Worm (Caenorhabditis elegans) whole organism, early embryonic: ENCODE results near the gene ZK418.5.

Experiments used
- B0310.2 ChIP-seq: sonication (generic microtip); optimal IDR thresholded peaks from 2 replicates; lab custom pipeline; 2016; ENCODE audit warnings: mild to moderate bottlenecking, missing genetic modification characterization, missing compliant biosample characterization
- F13C5.2 ChIP-seq: sonication (generic microtip); optimal IDR thresholded peaks from 2 replicates; lab custom pipeline; 2017; ENCODE audit warnings: mild to moderate bottlenecking, missing genetic modification characterization, inconsistent platforms, missing compliant biosample characterization
- aly-1 ChIP-seq: sonication (generic microtip); optimal IDR thresholded peaks from 2 replicates; lab custom pipeline; 2016; ENCODE audit warnings: missing genetic modification characterization, missing compliant biosample characterization
- ama-1 ChIP-seq: fragments of 150-350 bp; optimal IDR thresholded peaks from 2 replicates; lab custom pipeline; 2014
- ceh-13 ChIP-seq: fragments of 200-800 bp; sonication (Bioruptor generic); optimal IDR thresholded peaks from 2 replicates; lab custom pipeline; 2018; ENCODE audit warnings: mild to moderate bottlenecking, missing genetic modification characterization, missing compliant biosample characterization
- ceh-36 ChIP-seq: sonication (generic microtip); optimal IDR thresholded peaks from 2 replicates; lab custom pipeline; 2016; ENCODE audit warnings: missing genetic modification characterization, inconsistent platforms, missing compliant biosample characterization
- ets-7 ChIP-seq: sonication (generic microtip); optimal IDR thresholded peaks from 2 replicates; lab custom pipeline; 2016; ENCODE audit warnings: missing genotype, missing genetic modification characterization, missing compliant biosample characterization
- flt-1 ChIP-seq: fragments of 200-800 bp; sonication (Bioruptor generic); IDR thresholded peaks from 2 replicates; pipeline ENCODE4 v1.3.6; 2022; ENCODE audit warnings: missing genetic modification characterization, missing compliant biosample characterization
- hmbx-1 ChIP-seq: sonication (generic microtip); optimal IDR thresholded peaks from 2 replicates; lab custom pipeline; 2016; ENCODE audit warnings: mild to moderate bottlenecking, missing genetic modification characterization, missing compliant biosample characterization
- hmg-4 ChIP-seq: fragments of 200-800 bp; sonication (Bioruptor generic); optimal IDR thresholded peaks from 2 replicates; lab custom pipeline; 2018; ENCODE audit warnings: mild to moderate bottlenecking, missing genetic modification characterization, missing compliant biosample characterization
- hnd-1 ChIP-seq: sonication (generic microtip); optimal IDR thresholded peaks from 2 replicates; lab custom pipeline; 2016; ENCODE audit warnings: missing genetic modification characterization, missing compliant biosample characterization
- pes-1 ChIP-seq: fragments of 200-800 bp; sonication (Bioruptor generic); IDR thresholded peaks from 2 replicates; pipeline ENCODE4 v1.3.6; 2022; ENCODE audit warnings: missing genetic modification reagents, missing genetic modification characterization, missing compliant biosample characterization
- scrt-1 ChIP-seq: fragments of 200-800 bp; sonication (Bioruptor generic); IDR thresholded peaks from 2 replicates; pipeline ENCODE4 v1.3.6; 2022; ENCODE audit warnings: missing genetic modification characterization, missing compliant biosample characterization
- sea-1 ChIP-seq: fragments of 200-800 bp; sonication (Bioruptor generic); conservative IDR thresholded peaks from 2 replicates; pipeline ENCODE4 v1.3.6; 2022; ENCODE audit warnings: missing genetic modification characterization, missing compliant biosample characterization
- tbx-11 ChIP-seq: fragments of 200-800 bp; sonication (Bioruptor generic); IDR thresholded peaks from 2 replicates; pipeline ENCODE4 v1.3.6; 2022; ENCODE audit warnings: missing genetic modification characterization, missing compliant biosample characterization
- tbx-37 ChIP-seq: fragments of 200-800 bp; sonication (Bioruptor generic); conservative IDR thresholded peaks from 2 replicates; pipeline ENCODE4 v1.3.6; 2022; ENCODE audit warnings: missing genetic modification reagents, missing genetic modification characterization, missing compliant biosample characterization
- tra-4 ChIP-seq: sonication (generic microtip); optimal IDR thresholded peaks from 2 replicates; lab custom pipeline; 2017; ENCODE audit warnings: missing genetic modification characterization, missing compliant biosample characterization

The ZK418.5 gene

ce11 chrIII:7090545-7090944 is 16.9 kb upstream of the ZK418.5 start, which contains the start of gene ZK418.10:
Gene ZK418.10 (minus strand): TSS chrIII:7090692.
- no peak for TF ChIP-seq tbx-11 (GFP tag; lab: Robert Waterston, UW)

ce11 chrIII:7087691-7088323 is 14.2 kb upstream of the ZK418.5 start, which contains the start of gene fubl-2:
Gene fubl-2 (minus strand): TSS chrIII:7087741.
- TF ChIP-seq hnd-1 (tag; lab: Kevin White, UChicago) (no peak), pes-1 (no peak), aly-1 (tag; lab: Kevin White, UChicago) (no peak), tbx-11 (GFP tag; lab: Robert Waterston, UW) (no peak), tbx-37 (GFP tag; lab: Robert Waterston, UW) (peak; percentile 64; the same call in 1 of the 2 replicates), hmg-4 (no peak), B0310.2 (tag; lab: Kevin White, UChicago) (no peak), hmbx-1 (tag; lab: Kevin White, UChicago) (no peak)

ce11 chrIII:7087180-7087579 is 13.5 kb upstream of the ZK418.5 start:
- TF ChIP-seq F13C5.2 (tag; lab: Kevin White, UChicago) (no peak), hmbx-1 (tag; lab: Kevin White, UChicago) (no peak), hmg-4 (no peak), tbx-37 (GFP tag; lab: Robert Waterston, UW) (no peak), aly-1 (tag; lab: Kevin White, UChicago) (no peak)

- no peak for TF ChIP-seq hmbx-1 (tag; lab: Kevin White, UChicago)
- TF ChIP-seq B0310.2 (tag; lab: Kevin White, UChicago) = no peak
- TF ChIP-seq sea-1 (GFP tag; lab: Robert Waterston, UW) = no peak
- no peak for TF ChIP-seq pes-1
- no peak for TF ChIP-seq ets-7 (tag; lab: Kevin White, UChicago)
- no peak for TF ChIP-seq tra-4 (tag; lab: Kevin White, UChicago)
- TF ChIP-seq ama-1 (lab: Kevin White, UChicago) = no peak
- TF ChIP-seq hmg-4 = no peak
- TF ChIP-seq ceh-13 (GFP tag; lab: Kevin White, UChicago) = no peak
- TF ChIP-seq flt-1 (GFP tag; lab: Robert Waterston, UW) = no peak
Observed at ce11 chrIII:7084908-7085307, 11.3 kb upstream of the ZK418.5 start, which contains the start of gene tofu-7. Gene tofu-7 (minus strand): TSS chrIII:7085018.

ce11 chrIII:7083106-7083505 is 9.5 kb upstream of the ZK418.5 start:
- TF ChIP-seq hmg-4 = no peak
- no peak for TF ChIP-seq B0310.2 (tag; lab: Kevin White, UChicago)
- no peak for TF ChIP-seq tra-4 (tag; lab: Kevin White, UChicago)
- TF ChIP-seq scrt-1 = no peak
- no peak for TF ChIP-seq ets-7 (tag; lab: Kevin White, UChicago)
- no peak for TF ChIP-seq ceh-36 (tag; lab: Kevin White, UChicago)
- no peak for TF ChIP-seq ama-1 (lab: Kevin White, UChicago)
- TF ChIP-seq hmbx-1 (tag; lab: Kevin White, UChicago) = no peak
- no peak for TF ChIP-seq F13C5.2 (tag; lab: Kevin White, UChicago)
- no peak for TF ChIP-seq tbx-37 (GFP tag; lab: Robert Waterston, UW)
- no peak for TF ChIP-seq sea-1 (GFP tag; lab: Robert Waterston, UW)
- TF ChIP-seq flt-1 (GFP tag; lab: Robert Waterston, UW) = no peak
- TF ChIP-seq aly-1 (tag; lab: Kevin White, UChicago) = no peak
- TF ChIP-seq hnd-1 (tag; lab: Kevin White, UChicago) = no peak
- TF ChIP-seq tbx-11 (GFP tag; lab: Robert Waterston, UW) = no peak
- TF ChIP-seq ceh-13 (GFP tag; lab: Kevin White, UChicago) = no peak
- TF ChIP-seq pes-1 = no peak

- TF ChIP-seq ceh-36 (tag; lab: Kevin White, UChicago) = no peak
- TF ChIP-seq ets-7 (tag; lab: Kevin White, UChicago) = no peak
- TF ChIP-seq flt-1 (GFP tag; lab: Robert Waterston, UW) = no peak
- TF ChIP-seq ceh-13 (GFP tag; lab: Kevin White, UChicago) = no peak
Observed at ce11 chrIII:7081488-7081887, 7.8 kb upstream of the ZK418.5 start.

- TF ChIP-seq hmbx-1 (tag; lab: Kevin White, UChicago) = no peak
- no peak for TF ChIP-seq B0310.2 (tag; lab: Kevin White, UChicago)
- no peak for TF ChIP-seq ceh-13 (GFP tag; lab: Kevin White, UChicago)
- TF ChIP-seq pes-1 = no peak
- no peak for TF ChIP-seq aly-1 (tag; lab: Kevin White, UChicago)
- TF ChIP-seq tbx-37 (GFP tag; lab: Robert Waterston, UW) = no peak
- no peak for TF ChIP-seq flt-1 (GFP tag; lab: Robert Waterston, UW)
- TF ChIP-seq F13C5.2 (tag; lab: Kevin White, UChicago) = no peak
- no peak for TF ChIP-seq scrt-1
- TF ChIP-seq ets-7 (tag; lab: Kevin White, UChicago) = no peak
- TF ChIP-seq ama-1 (lab: Kevin White, UChicago) = no peak
- no peak for TF ChIP-seq ceh-36 (tag; lab: Kevin White, UChicago)
- TF ChIP-seq tra-4 (tag; lab: Kevin White, UChicago) = no peak
- no peak for TF ChIP-seq hnd-1 (tag; lab: Kevin White, UChicago)
- TF ChIP-seq sea-1 (GFP tag; lab: Robert Waterston, UW) = no peak
- no peak for TF ChIP-seq hmg-4
- no peak for TF ChIP-seq tbx-11 (GFP tag; lab: Robert Waterston, UW)
Observed at ce11 chrIII:7080689-7081088, 7.0 kb upstream of the ZK418.5 start, which contains the start of gene ZK418.7. Gene ZK418.7 (minus strand): TSS chrIII:7080789.

ce11 chrIII:7078737-7079136 is 5.1 kb upstream of the ZK418.5 start, which contains the start of gene ZK418.6:
Gene ZK418.6 (minus strand): TSS chrIII:7078837.
- TF ChIP-seq B0310.2 (tag; lab: Kevin White, UChicago) (no peak), F13C5.2 (tag; lab: Kevin White, UChicago) (no peak), ceh-36 (tag; lab: Kevin White, UChicago) (no peak), ceh-13 (GFP tag; lab: Kevin White, UChicago) (no peak), tra-4 (tag; lab: Kevin White, UChicago) (no peak), hmbx-1 (tag; lab: Kevin White, UChicago) (no peak), ets-7 (tag; lab: Kevin White, UChicago) (no peak), hmg-4 (no peak), aly-1 (tag; lab: Kevin White, UChicago) (no peak), ama-1 (lab: Kevin White, UChicago) (no peak), hnd-1 (tag; lab: Kevin White, UChicago) (no peak)
